Worm (Caenorhabditis elegans): ENCODE measurements around the gene Y50D4C.6.

The Y50D4C.6 gene

DNA sequence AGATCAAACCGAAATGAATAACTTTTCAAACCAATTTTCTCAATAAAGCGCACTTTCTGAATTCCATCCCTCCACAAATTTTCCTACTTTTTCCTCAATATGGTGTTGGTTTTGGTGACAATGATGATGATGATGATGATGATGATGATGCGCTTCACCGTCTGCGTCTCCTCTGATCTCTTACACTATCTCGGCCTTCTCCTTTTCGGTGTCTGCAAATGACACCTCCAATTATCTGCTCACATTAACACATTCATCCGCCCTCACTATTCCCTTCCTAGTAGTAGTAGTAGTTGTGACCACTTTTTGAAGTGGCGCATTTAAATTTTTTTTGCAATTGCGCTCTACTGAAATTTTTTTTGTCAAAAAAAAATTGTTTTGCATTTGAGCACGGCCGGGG, 29.0 kb upstream of the Y50D4C.6 start:
- no peak for TF ChIP-seq nhr-25 (tag; optimal IDR thresholded peaks at IDR 0.05)
- TF ChIP-seq ztf-11 (tag; optimal IDR thresholded peaks at IDR 0.05) = no peak
- TF ChIP-seq lsy-12 (tag; optimal IDR thresholded peaks at IDR 0.05) = no peak
- no peak for TF ChIP-seq nhr-43 (tag; optimal IDR thresholded peaks at IDR 0.05; ENCODE audit: poor library complexity, severe bottlenecking)
- TF ChIP-seq unc-39 (tag; optimal IDR thresholded peaks at IDR 0.05) = no peak
- TF ChIP-seq nfya-1 (tag; optimal IDR thresholded peaks at IDR 0.05; ENCODE audit: insufficient read depth) = no peak
- TF ChIP-seq lin-15B (tag; optimal IDR thresholded peaks at IDR 0.05) = no peak
- no peak for TF ChIP-seq ceh-82 (tag; optimal IDR thresholded peaks at IDR 0.05)
- no peak for TF ChIP-seq ceh-9 (tag; optimal IDR thresholded peaks at IDR 0.05)
- TF ChIP-seq mdl-1 (tag; optimal IDR thresholded peaks at IDR 0.05) = no peak
- TF ChIP-seq ceh-28 (tag; optimal IDR thresholded peaks at IDR 0.05) = no peak
- no peak for TF ChIP-seq ZK546.5 (tag; optimal IDR thresholded peaks at IDR 0.05)
- no peak for TF ChIP-seq egl-27 (tag; optimal IDR thresholded peaks at IDR 0.05)
- no peak for TF ChIP-seq eor-1 (tag; optimal IDR thresholded peaks at IDR 0.05)
- TF ChIP-seq pqm-1 (tag; optimal IDR thresholded peaks at IDR 0.05) = no peak
- no peak for TF ChIP-seq elt-3 (tag; optimal IDR thresholded peaks at IDR 0.05)
- TF ChIP-seq egl-5 (tag; optimal IDR thresholded peaks at IDR 0.05) = no peak

- no peak for TF ChIP-seq elt-3 (tag; optimal IDR thresholded peaks at IDR 0.05)
- peak; percentile 88 for TF ChIP-seq pha-4 (tag; optimal IDR thresholded peaks at IDR 0.05)
Observed at ce11 chrV:977853-978252, 28.2 kb upstream of the Y50D4C.6 start.

DNA sequence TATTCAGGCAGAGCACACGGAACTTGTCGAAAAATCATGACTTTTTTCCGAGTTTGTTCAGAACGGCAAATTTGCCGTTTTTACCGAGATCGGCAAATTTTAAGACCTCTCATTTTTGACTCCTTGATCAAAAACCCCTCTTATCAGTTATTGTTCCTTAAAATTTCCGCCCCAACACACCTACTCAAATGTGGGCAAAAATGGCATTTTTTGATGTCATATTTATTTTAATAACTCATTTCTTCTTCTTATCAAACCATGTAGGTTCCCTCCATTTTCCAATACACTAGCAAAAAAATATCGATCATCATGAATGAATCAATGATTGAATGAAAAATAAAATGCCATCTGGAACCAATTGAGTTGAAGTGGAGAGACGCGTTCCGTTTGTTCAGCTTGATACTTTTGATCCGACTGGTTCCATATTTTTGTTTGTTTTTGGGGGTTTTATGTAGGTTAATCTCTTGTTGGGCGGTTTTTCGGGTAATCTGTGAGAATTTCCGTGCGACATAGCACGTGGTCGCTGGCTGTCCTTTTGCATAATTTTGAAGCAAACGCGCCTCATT, 26.9 kb upstream of the Y50D4C.6 start:
- TF ChIP-seq pqm-1 (tag; optimal IDR thresholded peaks at IDR 0.05) = peak; percentile 48
- peak; percentile 60 for TF ChIP-seq elt-2 (tag; optimal IDR thresholded peaks at IDR 0.05)
- no peak for TF ChIP-seq ztf-11 (tag; optimal IDR thresholded peaks at IDR 0.05)
- no peak for TF ChIP-seq elt-3 (tag; optimal IDR thresholded peaks at IDR 0.05)

DNA sequence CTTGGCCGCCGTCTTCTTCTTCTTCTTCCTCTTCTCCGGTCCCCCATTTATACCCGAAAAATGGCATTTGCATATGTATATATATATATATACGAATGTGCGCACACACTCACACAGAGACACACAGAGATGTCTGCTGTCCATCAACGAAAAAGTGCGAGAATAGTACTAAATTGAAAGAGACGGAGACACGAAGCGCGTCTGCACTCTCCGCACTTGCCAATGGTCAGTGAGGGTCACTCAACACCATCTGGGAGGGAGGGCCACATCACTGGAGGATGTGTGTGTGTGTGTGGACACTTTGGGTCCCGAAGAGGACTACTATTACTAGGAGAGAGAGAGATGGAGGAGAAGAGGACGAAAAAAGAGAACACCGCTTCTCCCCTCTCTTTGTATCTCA, 25.5 kb upstream of the Y50D4C.6 start:
- TF ChIP-seq lin-39 (tag; optimal IDR thresholded peaks at IDR 0.05) (peak; percentile 87), egl-5 (tag; optimal IDR thresholded peaks at IDR 0.05) (peak; percentile 69), fkh-2 (tag; optimal IDR thresholded peaks at IDR 0.05) (no peak), ama-1 (optimal IDR thresholded peaks at IDR 0.05) (no peak), egl-27 (tag; optimal IDR thresholded peaks at IDR 0.05) (no peak), nhr-43 (tag; optimal IDR thresholded peaks at IDR 0.05; ENCODE audit: poor library complexity, severe bottlenecking) (no peak), fos-1 (tag; optimal IDR thresholded peaks at IDR 0.05) (no peak), unc-62 (GFP tag; optimal IDR thresholded peaks at IDR 0.05) (no peak), nhr-76 (tag; optimal IDR thresholded peaks at IDR 0.05) (no peak), skn-1 (tag; optimal IDR thresholded peaks at IDR 0.05) (no peak), mdl-1 (tag; optimal IDR thresholded peaks at IDR 0.05) (no peak), lsy-12 (tag; optimal IDR thresholded peaks at IDR 0.05) (peak; percentile 45), daf-12 (tag; optimal IDR thresholded peaks at IDR 0.05) (no peak), elt-2 (tag; optimal IDR thresholded peaks at IDR 0.05) (no peak), fkh-10 (GFP tag; optimal IDR thresholded peaks at IDR 0.05) (peak; percentile 17), zag-1 (tag; optimal IDR thresholded peaks at IDR 0.05) (no peak), ztf-11 (tag; optimal IDR thresholded peaks at IDR 0.05) (no peak), hmg-11 (tag; optimal IDR thresholded peaks at IDR 0.05) (peak; percentile 92), ceh-82 (tag; optimal IDR thresholded peaks at IDR 0.05) (no peak), mml-1 (tag; optimal IDR thresholded peaks at IDR 0.05) (no peak), jun-1 (tag; optimal IDR thresholded peaks at IDR 0.05) (peak; percentile 5), ceh-9 (tag; optimal IDR thresholded peaks at IDR 0.05) (no peak), nhr-25 (tag; optimal IDR thresholded peaks at IDR 0.05) (peak; percentile 46), nhr-28 (tag; optimal IDR thresholded peaks at IDR 0.05) (no peak), nhr-11 (tag; optimal IDR thresholded peaks at IDR 0.05) (no peak), nfya-1 (tag; optimal IDR thresholded peaks at IDR 0.05; ENCODE audit: insufficient read depth) (peak; percentile 86), aly-2 (tag; optimal IDR thresholded peaks at IDR 0.05) (no peak), elt-1 (tag; optimal IDR thresholded peaks at IDR 0.05) (no peak), snpc-4 (tag; optimal IDR thresholded peaks at IDR 0.05) (peak; percentile 54), lin-15B (tag; optimal IDR thresholded peaks at IDR 0.05) (peak; percentile 57), tbx-2 (tag; optimal IDR thresholded peaks at IDR 0.05) (peak; percentile 11), nhr-23 (tag; optimal IDR thresholded peaks at IDR 0.05) (peak; percentile 28), pha-4 (tag; optimal IDR thresholded peaks at IDR 0.05) (peak; percentile 63), ceh-28 (tag; optimal IDR thresholded peaks at IDR 0.05) (no peak)

Data from whole organism, L3 larva.